Worm (Caenorhabditis elegans) whole organism, L3 larva: ENCODE data around the gene nhr-253.

Source experiments
- eor-1 ChIP-seq, 2 experiments: fragments of 150-350 bp; optimal IDR thresholded peaks; 2 replicates each; lab custom pipeline; 2014 to 2018; ENCODE audit warnings: missing biosample characterization in 2 of 2, missing genetic modification characterization in 2 of 2
- mdl-1 ChIP-seq: fragments of 150-350 bp; optimal IDR thresholded peaks from 2 replicates; lab custom pipeline; 2014; ENCODE audit warnings: missing biosample characterization, missing genetic modification characterization
- snpc-4 ChIP-seq: fragments of 150-350 bp; optimal IDR thresholded peaks from 2 replicates; lab custom pipeline; 2014; ENCODE audit warnings: missing biosample characterization, missing genetic modification characterization
- zag-1 ChIP-seq: fragments of 150-350 bp; optimal IDR thresholded peaks from 2 replicates; lab custom pipeline; 2014; ENCODE audit warnings: missing biosample characterization, missing genetic modification characterization

- TF ChIP-seq zag-1 (tag; lab: Kevin White, UChicago), result no peak
- TF ChIP-seq snpc-4 (tag; lab: Kevin White, UChicago), result no peak
- TF ChIP-seq mdl-1, result no peak
- no peak for TF ChIP-seq eor-1 (tag; optimal IDR thresholded peaks at IDR 0.05; lab: Kevin White, UChicago)
Measured at ce11 chrV:399721-400120, 3.3 kb downstream of the nhr-253 start, which contains the start of gene scl-27.
